Worm (Caenorhabditis elegans) whole organism, mixed stage, embryonic: ENCODE measurements around the gene F22F7.12.

ENCODE experiments used
- M03D4.4 ChIP-seq: sonication (generic microtip); optimal IDR thresholded peaks from 2 replicates; lab custom pipeline; 2017; ENCODE audit warnings: mild to moderate bottlenecking, missing genetic modification characterization, missing compliant biosample characterization
- bed-3 ChIP-seq: fragments of 200-800 bp; sonication (Bioruptor generic); optimal IDR thresholded peaks from 3 replicates; lab custom pipeline; 2018; ENCODE audit warnings: mild to moderate bottlenecking, missing genetic modification characterization, moderate library complexity, missing compliant biosample characterization
- ceh-39 ChIP-seq: fragments of 150-350 bp; optimal IDR thresholded peaks from 2 replicates; lab custom pipeline; 2014; ENCODE audit warnings: missing biosample characterization, missing genetic modification characterization
- ceh-43 ChIP-seq: fragments of 200-800 bp; sonication (Bioruptor generic); optimal IDR thresholded peaks from 2 replicates; lab custom pipeline; 2018; ENCODE audit warnings: mild to moderate bottlenecking, missing genetic modification characterization, moderate library complexity, missing compliant biosample characterization
- ceh-83 ChIP-seq: fragments of 200-800 bp; sonication (Bioruptor generic); optimal IDR thresholded peaks from 2 replicates; lab custom pipeline; 2018; ENCODE audit warnings: mild to moderate bottlenecking, missing genetic modification characterization, missing compliant biosample characterization
- ces-1 ChIP-seq: fragments of 150-350 bp; optimal IDR thresholded peaks from 2 replicates; lab custom pipeline; 2014; ENCODE audit warnings: missing biosample characterization, missing genetic modification reagents, missing genetic modification characterization
- cnd-1 ChIP-seq: fragments of 200-800 bp; sonication (Bioruptor generic); optimal IDR thresholded peaks from 2 replicates; lab custom pipeline; 2018; ENCODE audit warnings: mild to moderate bottlenecking, missing genetic modification characterization, missing compliant biosample characterization
- drap-1 ChIP-seq: fragments of 200-800 bp; sonication (Bioruptor generic); optimal IDR thresholded peaks from 3 replicates; lab custom pipeline; 2018; ENCODE audit warnings: mild to moderate bottlenecking, missing genetic modification characterization, missing compliant biosample characterization
- elt-1 ChIP-seq: sonication (generic microtip); optimal IDR thresholded peaks from 2 replicates; lab custom pipeline; 2017; ENCODE audit warnings: missing genetic modification characterization, mild to moderate bottlenecking, missing compliant biosample characterization, antibody characterized with exemption, moderate library complexity, borderline replicate concordance; ENCODE audit not compliant: insufficient read depth
- elt-3 ChIP-seq: fragments of 150-350 bp; optimal IDR thresholded peaks from 2 replicates; lab custom pipeline; 2014; ENCODE audit warnings: missing biosample characterization, missing genetic modification characterization
- flh-1 ChIP-seq: fragments of 200-800 bp; sonication (Bioruptor generic); optimal IDR thresholded peaks from 2 replicates; lab custom pipeline; 2018; ENCODE audit warnings: mild to moderate bottlenecking, missing genetic modification characterization, moderate library complexity, missing compliant biosample characterization
- ham-2 ChIP-seq: fragments of 200-800 bp; sonication (Bioruptor generic); optimal IDR thresholded peaks from 2 replicates; lab custom pipeline; 2018; ENCODE audit warnings: mild to moderate bottlenecking, missing genetic modification characterization, missing compliant biosample characterization
- hlh-1 ChIP-seq: fragments of 150-350 bp; optimal IDR thresholded peaks from 2 replicates; lab custom pipeline; 2014; ENCODE audit warnings: missing biosample characterization, missing genetic modification reagents, missing genetic modification characterization
- lin-13 ChIP-seq: fragments of 150-350 bp; optimal IDR thresholded peaks from 2 replicates; lab custom pipeline; 2014; ENCODE audit warnings: missing biosample characterization, missing genetic modification characterization
- lin-32 ChIP-seq: fragments of 200-800 bp; sonication (Bioruptor generic); optimal IDR thresholded peaks from 2 replicates; lab custom pipeline; 2018; ENCODE audit warnings: mild to moderate bottlenecking, missing genetic modification characterization, missing compliant biosample characterization
- lsy-2 ChIP-seq: fragments of 150-350 bp; optimal IDR thresholded peaks from 2 replicates; lab custom pipeline; 2014; ENCODE audit warnings: missing biosample characterization, missing genetic modification characterization
- mab-5 ChIP-seq: fragments of 150-350 bp; optimal IDR thresholded peaks from 2 replicates; lab custom pipeline; 2014; ENCODE audit warnings: missing biosample characterization, missing genetic modification characterization
- mep-1 ChIP-seq: fragments of 150-350 bp; optimal IDR thresholded peaks from 2 replicates; lab custom pipeline; 2017; ENCODE audit warnings: missing biosample characterization, missing genetic modification reagents, missing genetic modification characterization, inconsistent platforms
- mls-2 ChIP-seq: sonication (generic microtip); optimal IDR thresholded peaks from 2 replicates; lab custom pipeline; 2016; ENCODE audit warnings: mild to moderate bottlenecking, missing genetic modification characterization, moderate library complexity, missing compliant biosample characterization
- nhr-12 ChIP-seq: fragments of 150-350 bp; optimal IDR thresholded peaks from 2 replicates; lab custom pipeline; 2014; ENCODE audit warnings: missing biosample characterization, missing genetic modification characterization
- nhr-2 ChIP-seq: fragments of 150-350 bp; optimal IDR thresholded peaks from 2 replicates; lab custom pipeline; 2014; ENCODE audit warnings: missing biosample characterization, missing genetic modification characterization
- nhr-237 ChIP-seq: fragments of 150-350 bp; optimal IDR thresholded peaks from 2 replicates; lab custom pipeline; 2014; ENCODE audit warnings: missing biosample characterization, missing genetic modification characterization
- nhr-28 ChIP-seq: fragments of 150-350 bp; optimal IDR thresholded peaks from 2 replicates; lab custom pipeline; 2014; ENCODE audit warnings: missing biosample characterization, missing genetic modification characterization
- pha-4 ChIP-seq: fragments of 150-350 bp; optimal IDR thresholded peaks from 2 replicates; lab custom pipeline; 2018; ENCODE audit warnings: missing biosample characterization, missing genetic modification reagents, missing genetic modification characterization
- sem-2 ChIP-seq: fragments of 200-800 bp; sonication (Bioruptor generic); optimal IDR thresholded peaks from 2 replicates; lab custom pipeline; 2018; ENCODE audit warnings: mild to moderate bottlenecking, missing genetic modification characterization, missing compliant biosample characterization
- snpc-4 ChIP-seq: fragments of 150-350 bp; optimal IDR thresholded peaks from 2 replicates; lab custom pipeline; 2014; ENCODE audit warnings: missing biosample characterization, missing genetic modification characterization
- sptf-1 ChIP-seq: sonication (generic microtip); optimal IDR thresholded peaks from 2 replicates; lab custom pipeline; 2017; ENCODE audit warnings: mild to moderate bottlenecking, missing genetic modification characterization, moderate library complexity, missing compliant biosample characterization
- unc-120 ChIP-seq: sonication (generic microtip); optimal IDR thresholded peaks from 2 replicates; lab custom pipeline; 2017; ENCODE audit warnings: missing genetic modification characterization, missing compliant biosample characterization; ENCODE audit not compliant: poor library complexity, severe bottlenecking
- unc-39 ChIP-seq: fragments of 150-350 bp; optimal IDR thresholded peaks from 2 replicates; lab custom pipeline; 2014; ENCODE audit warnings: missing biosample characterization, missing genetic modification characterization
- unc-62 ChIP-seq: fragments of 150-350 bp; optimal IDR thresholded peaks from 2 replicates; lab custom pipeline; 2014; ENCODE audit warnings: missing biosample characterization, missing genetic modification reagents, missing genetic modification characterization
- zip-8 ChIP-seq: fragments of 150-350 bp; optimal IDR thresholded peaks from 2 replicates; lab custom pipeline; 2014; ENCODE audit warnings: missing biosample characterization, missing genetic modification characterization
- ztf-11 ChIP-seq: fragments of 150-350 bp; optimal IDR thresholded peaks from 2 replicates; lab custom pipeline; 2014; ENCODE audit warnings: missing biosample characterization, missing genetic modification characterization

Gene F22F7.12

ce11 chrV:2138287-2138686 lies 6.0 kb downstream of the F22F7.12 start:
- no peak for TF ChIP-seq nhr-28 (tag; lab: Kevin White, UChicago)
- TF ChIP-seq lin-13 (tag; lab: Kevin White, UChicago), result no peak
- no peak for TF ChIP-seq nhr-2 (tag; lab: Kevin White, UChicago)
- TF ChIP-seq ztf-11, result no peak
- no peak for TF ChIP-seq mep-1 (tag; lab: Kevin White, UChicago)

ce11 chrV:2137010-2137409 lies 7.3 kb downstream of the F22F7.12 start:
- no peak for TF ChIP-seq ceh-39
- TF ChIP-seq mab-5 (tag; lab: Kevin White, UChicago), result no peak
- no peak for TF ChIP-seq hlh-1
- no peak for TF ChIP-seq bed-3 (GFP tag; lab: Kevin White, UChicago)
- TF ChIP-seq ztf-11, result no peak
- TF ChIP-seq nhr-12 (tag; lab: Kevin White, UChicago), result no peak
- no peak for TF ChIP-seq zip-8 (tag; lab: Kevin White, UChicago)
- TF ChIP-seq lin-13 (tag; lab: Kevin White, UChicago), result no peak
- no peak for TF ChIP-seq ces-1 (GFP tag; lab: Kevin White, UChicago)

DNA sequence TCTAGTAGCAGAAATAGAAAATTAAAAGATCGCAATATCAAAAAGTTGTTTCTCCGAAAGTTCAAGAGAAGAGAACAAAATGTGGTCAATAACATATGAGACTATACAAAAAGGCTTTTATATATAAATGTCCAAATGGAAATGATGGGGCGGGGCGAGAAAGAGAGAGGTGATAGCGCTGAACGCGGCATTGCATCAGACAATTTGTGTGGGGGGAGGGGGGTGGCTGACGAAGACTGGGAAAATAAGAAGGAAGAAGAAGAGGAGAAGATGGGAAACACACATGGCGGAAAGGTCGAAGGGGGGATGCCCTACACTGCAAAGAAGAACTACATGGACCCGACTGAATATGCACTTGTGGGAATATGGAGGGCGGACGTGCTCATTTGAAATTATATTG lies 9.0 kb downstream of the F22F7.12 start:
- TF ChIP-seq ceh-83 (no peak), unc-120 (tag; lab: Kevin White, UChicago) (peak; percentile 34), flh-1 (no peak), ceh-39 (no peak), cnd-1 (tag; lab: Kevin White, UChicago) (no peak), ham-2 (GFP tag; lab: Kevin White, UChicago) (no peak), mls-2 (tag; lab: Kevin White, UChicago) (no peak), drap-1 (GFP tag; lab: Kevin White, UChicago) (no peak), snpc-4 (tag; lab: Kevin White, UChicago) (no peak), sptf-1 (tag; lab: Kevin White, UChicago) (peak; percentile 8), lsy-2 (no peak), mep-1 (tag; lab: Kevin White, UChicago) (no peak)

ce11 chrV:2134340-2134739 lies 10.0 kb downstream of the F22F7.12 start:
- TF ChIP-seq mls-2 (tag; lab: Kevin White, UChicago) (no peak), pha-4 (no peak), M03D4.4 (no peak), unc-39 (tag; lab: Kevin White, UChicago) (no peak), unc-62 (GFP tag; lab: Kevin White, UChicago) (no peak), mab-5 (tag; lab: Kevin White, UChicago) (no peak), sem-2 (GFP tag; lab: Kevin White, UChicago) (no peak), ceh-43 (GFP tag; lab: Kevin White, UChicago) (no peak), snpc-4 (tag; lab: Kevin White, UChicago) (no peak)

ce11 chrV:2133512-2133911 lies 10.8 kb downstream of the F22F7.12 start:
- TF ChIP-seq flh-1 (no peak), lin-32 (GFP tag; lab: Kevin White, UChicago) (no peak), M03D4.4 (no peak), lin-13 (tag; lab: Kevin White, UChicago) (no peak), ceh-43 (GFP tag; lab: Kevin White, UChicago) (no peak), snpc-4 (tag; lab: Kevin White, UChicago) (no peak), mls-2 (tag; lab: Kevin White, UChicago) (no peak), elt-1 (no peak), nhr-237 (tag; lab: Kevin White, UChicago) (peak; percentile 20), ces-1 (GFP tag; lab: Kevin White, UChicago) (peak; percentile 4), nhr-2 (tag; lab: Kevin White, UChicago) (no peak), mep-1 (tag; lab: Kevin White, UChicago) (peak; percentile 4), elt-3 (tag; lab: Kevin White, UChicago) (no peak), sptf-1 (tag; lab: Kevin White, UChicago) (no peak), nhr-12 (tag; lab: Kevin White, UChicago) (no peak), lsy-2 (no peak), unc-62 (GFP tag; lab: Kevin White, UChicago) (no peak)
- TF ChIP-seq, all 35 proteins: peak for 3
